Worm (Caenorhabditis elegans): ENCODE measurements around the gene col-150.

DNA sequence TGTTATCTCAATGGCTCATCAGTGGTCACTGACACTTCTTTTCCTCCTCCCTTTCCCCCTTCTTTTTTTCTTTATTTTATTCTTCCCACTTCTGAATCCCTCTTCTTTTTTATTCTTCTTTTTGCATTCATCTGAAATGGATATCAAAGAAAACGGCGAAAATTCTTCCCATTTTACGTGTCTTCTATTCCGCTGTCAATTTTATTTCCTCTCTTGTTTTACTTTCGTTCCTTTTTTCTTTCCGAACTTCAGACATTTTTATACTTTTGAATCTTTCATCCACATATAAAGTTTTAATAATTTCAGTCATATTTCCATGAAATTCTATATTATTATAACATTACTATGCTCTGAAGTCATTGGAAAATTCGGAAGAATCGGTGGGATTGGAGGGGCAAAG lies 7.2 kb downstream of the col-150 start, which contains the start of gene B0024.3:
- no peak for TF ChIP-seq lin-39 (tag; optimal IDR thresholded peaks at IDR 0.05)
- no peak for TF ChIP-seq zag-1 (tag; optimal IDR thresholded peaks at IDR 0.05)
